Fruit fly (Drosophila melanogaster) whole organism, embryonic: ENCODE measurements around the gene eIF2Balpha.

Source experiments
- CG10147 ChIP-seq: fragments of 200-800 bp; sonication (Bioruptor generic); optimal IDR thresholded peaks from 2 replicates; lab custom pipeline; 2019; ENCODE audit warnings: missing biosample characterization, mild to moderate bottlenecking, missing genetic modification characterization, moderate library complexity
- CG11085 ChIP-seq: fragments of 200-800 bp; sonication (Bioruptor generic); IDR thresholded peaks from 2 replicates; pipeline ENCODE4 v1.3.6; 2022; ENCODE audit warnings: missing biosample characterization, missing genetic modification characterization
- CG12299 ChIP-seq: fragments of 200-800 bp; sonication (Bioruptor generic); optimal IDR thresholded peaks from 2 replicates; lab custom pipeline; 2018; ENCODE audit warnings: missing biosample characterization, mild to moderate bottlenecking, missing genetic modification characterization
- CG15269 ChIP-seq: fragments of 200-800 bp; sonication (Bioruptor generic); optimal IDR thresholded peaks from 2 replicates; lab custom pipeline; 2018; ENCODE audit warnings: missing biosample characterization, mild to moderate bottlenecking, missing genetic modification characterization, moderate library complexity
- CG16813 ChIP-seq: fragments of 200-800 bp; sonication (Bioruptor generic); IDR thresholded peaks from 3 replicates; pipeline ENCODE4 v1.3.6; 2022; ENCODE audit warnings: missing biosample characterization, missing genetic modification characterization; ENCODE audit not compliant: partially characterized antibody
- CG17359 ChIP-seq: fragments of 200-800 bp; sonication (Bioruptor generic); optimal IDR thresholded peaks from 3 replicates; lab custom pipeline; 2018; ENCODE audit warnings: missing biosample characterization, mild to moderate bottlenecking, missing genetic modification characterization, moderate library complexity
- CG1792 ChIP-seq: fragments of 200-800 bp; sonication (Bioruptor generic); optimal IDR thresholded peaks from 2 replicates; lab custom pipeline; 2016; ENCODE audit warnings: missing biosample characterization, missing genetic modification characterization
- CG18599 ChIP-seq: fragments of 200-800 bp; sonication (Bioruptor generic); optimal IDR thresholded peaks from 3 replicates; lab custom pipeline; 2017; ENCODE audit warnings: missing biosample characterization, missing genetic modification characterization, mild to moderate bottlenecking, moderate library complexity, missing genetic modification reagents
- CG31224 ChIP-seq: fragments of 200-800 bp; sonication (Bioruptor generic); IDR thresholded peaks from 2 replicates; pipeline ENCODE4 v1.3.6; 2022; ENCODE audit warnings: missing biosample characterization, missing genetic modification characterization
- CG3281 ChIP-seq: fragments of 200-800 bp; sonication (Bioruptor generic); optimal IDR thresholded peaks from 3 replicates; lab custom pipeline; 2017; ENCODE audit warnings: missing biosample characterization, mild to moderate bottlenecking, missing genetic modification characterization
- CG34376 ChIP-seq: fragments of 200-800 bp; sonication (Bioruptor generic); optimal IDR thresholded peaks from 2 replicates; lab custom pipeline; 2018; ENCODE audit warnings: missing biosample characterization, mild to moderate bottlenecking, missing genetic modification characterization
- CG5953 ChIP-seq: fragments of 200-800 bp; sonication (Bioruptor generic); IDR thresholded peaks from 2 replicates; pipeline ENCODE4 v1.3.6; 2022; ENCODE audit warnings: missing biosample characterization, missing genetic modification characterization
- CG6683 ChIP-seq: fragments of 200-800 bp; sonication (Bioruptor generic); optimal IDR thresholded peaks from 2 replicates; lab custom pipeline; 2017; ENCODE audit warnings: missing biosample characterization, mild to moderate bottlenecking, missing genetic modification characterization, missing genetic modification reagents
- CG6689 ChIP-seq: fragments of 200-800 bp; sonication (Bioruptor generic); IDR thresholded peaks from 2 replicates; pipeline ENCODE4 v1.3.6; 2022; ENCODE audit warnings: missing biosample characterization, missing genetic modification characterization
- CG7556 ChIP-seq: fragments of 200-800 bp; sonication (Bioruptor generic); optimal IDR thresholded peaks from 2 replicates; lab custom pipeline; 2017; ENCODE audit warnings: missing biosample characterization, mild to moderate bottlenecking, missing genetic modification characterization
- CG7786 ChIP-seq: fragments of 200-800 bp; sonication (Bioruptor generic); optimal IDR thresholded peaks from 2 replicates; lab custom pipeline; 2016; ENCODE audit warnings: missing biosample characterization, missing genetic modification characterization
- CG8290 ChIP-seq, 3 experiments: fragments of 200-800 bp; sonication (Bioruptor generic); optimal IDR thresholded peaks; 2 replicates each; lab custom pipeline; 2016 to 2019; ENCODE audit warnings: missing biosample characterization in 3 of 3, missing genetic modification characterization in 3 of 3, mild to moderate bottlenecking in 2 of 3, moderate library complexity in 1 of 3
- CG8924 ChIP-seq: fragments of 200-800 bp; optimal IDR thresholded peaks from 3 replicates; lab custom pipeline; 2019; ENCODE audit warnings: missing biosample characterization, mild to moderate bottlenecking, missing genetic modification characterization, moderate library complexity
- HHEX ChIP-seq: fragments of 200-800 bp; sonication (Bioruptor generic); optimal IDR thresholded peaks from 3 replicates; lab custom pipeline; 2017; ENCODE audit warnings: missing biosample characterization, mild to moderate bottlenecking, missing genetic modification characterization, missing genetic modification reagents
- HLH3B ChIP-seq: fragments of 200-800 bp; sonication (Bioruptor generic); IDR thresholded peaks from 2 replicates; pipeline ENCODE4 v1.3.6; 2022; ENCODE audit warnings: missing biosample characterization, missing genetic modification characterization
- Hand ChIP-seq: fragments of 200-800 bp; sonication (Bioruptor generic); optimal IDR thresholded peaks from 2 replicates; lab custom pipeline; 2017; ENCODE audit warnings: mild to moderate bottlenecking, missing biosample characterization, missing genetic modification reagents, missing genetic modification characterization
- Hmr ChIP-seq: fragments of 200-800 bp; sonication (Bioruptor generic); optimal IDR thresholded peaks from 3 replicates; lab custom pipeline; 2017; ENCODE audit warnings: mild to moderate bottlenecking, missing biosample characterization, missing genetic modification reagents, missing genetic modification characterization
- Hr51 ChIP-seq, 2 experiments: fragments of 200-800 bp; sonication (Bioruptor generic); optimal IDR thresholded peaks; 2 replicates in 1 of 2; 3 replicates in 1 of 2; lab custom pipeline; 2016 to 2018; ENCODE audit warnings: missing biosample characterization in 2 of 2, missing genetic modification characterization in 2 of 2, mild to moderate bottlenecking in 1 of 2, moderate library complexity in 1 of 2
- Hsf ChIP-seq: fragments of 200-800 bp; sonication (Bioruptor generic); optimal IDR thresholded peaks from 3 replicates; lab custom pipeline; 2016; ENCODE audit warnings: missing biosample characterization, missing genetic modification characterization
- Med ChIP-seq: fragments of 200-800 bp; sonication (Bioruptor generic); peaks from one replicate; lab custom pipeline; 2016; ENCODE audit warnings: missing biosample characterization, missing genetic modification characterization, mild to moderate bottlenecking, inconsistent platforms, moderate library complexity
- Meics ChIP-seq: fragments of 200-800 bp; sonication (Bioruptor generic); optimal IDR thresholded peaks from 2 replicates; lab custom pipeline; 2017; ENCODE audit warnings: missing biosample characterization, mild to moderate bottlenecking, missing genetic modification characterization
- Rx ChIP-seq: fragments of 200-800 bp; sonication (Bioruptor generic); IDR thresholded peaks from 2 replicates; pipeline ENCODE4 v1.3.6; 2022; ENCODE audit warnings: missing biosample characterization, missing genetic modification characterization
- Spps ChIP-seq: fragments of 200-800 bp; sonication (Bioruptor generic); optimal IDR thresholded peaks from 2 replicates; lab custom pipeline; 2018; ENCODE audit warnings: missing biosample characterization, mild to moderate bottlenecking, missing genetic modification characterization
- Stat92E ChIP-seq, 3 experiments: fragments of >200 bp in 2 of 3; fragments of 200-800 bp in 1 of 3; sonication (Bioruptor generic) in 1 of 3; optimal IDR thresholded peaks; 2 replicates each; lab custom pipeline; 2017 to 2019; ENCODE audit warnings: missing biosample characterization in 3 of 3, missing genetic modification characterization in 3 of 3, mild to moderate bottlenecking in 1 of 3, moderate library complexity in 1 of 3
- Xbp1 ChIP-seq: fragments of 200-800 bp; sonication (Bioruptor generic); optimal IDR thresholded peaks from 3 replicates; lab custom pipeline; 2016; ENCODE audit warnings: missing biosample characterization, mild to moderate bottlenecking, missing genetic modification characterization
- ara ChIP-seq: fragments of 200-800 bp; sonication (Bioruptor generic); IDR thresholded peaks from 2 replicates; pipeline ENCODE4 v1.3.6; 2022; ENCODE audit warnings: missing biosample characterization, missing genetic modification characterization
- bigmax ChIP-seq: fragments of 200-800 bp; sonication (Bioruptor generic); optimal IDR thresholded peaks from 2 replicates; lab custom pipeline; 2018; ENCODE audit warnings: missing biosample characterization, mild to moderate bottlenecking, missing genetic modification characterization
- cg ChIP-seq: fragments of 200-800 bp; sonication (Bioruptor generic); optimal IDR thresholded peaks from 3 replicates; lab custom pipeline; 2019; ENCODE audit warnings: missing biosample characterization, mild to moderate bottlenecking, missing genetic modification characterization, moderate library complexity
- chm ChIP-seq: fragments of 200-800 bp; sonication (Bioruptor generic); IDR thresholded peaks from 2 replicates; pipeline ENCODE4 v1.3.6; 2022; ENCODE audit warnings: missing biosample characterization, missing genetic modification characterization
- danr ChIP-seq: fragments of 200-800 bp; sonication (Bioruptor generic); IDR thresholded peaks from 2 replicates; pipeline ENCODE4 v1.3.6; 2022; ENCODE audit warnings: missing biosample characterization, missing genetic modification characterization
- dpn ChIP-seq, 2 experiments: fragments of 200-800 bp; sonication (Bioruptor generic); optimal IDR thresholded peaks; 3 replicates each; lab custom pipeline; 2016; ENCODE audit warnings: missing biosample characterization in 2 of 2, missing genetic modification characterization in 2 of 2
- fd64A ChIP-seq: fragments of 200-800 bp; sonication (Bioruptor generic); optimal IDR thresholded peaks from 3 replicates; lab custom pipeline; 2018; ENCODE audit warnings: missing biosample characterization, mild to moderate bottlenecking, missing genetic modification characterization
- gem ChIP-seq: fragments of 200-800 bp; sonication (Bioruptor generic); optimal IDR thresholded peaks from 2 replicates; lab custom pipeline; 2019; ENCODE audit warnings: missing biosample characterization, mild to moderate bottlenecking, missing genetic modification characterization, moderate library complexity
- grau ChIP-seq: fragments of 200-800 bp; optimal IDR thresholded peaks from 3 replicates; lab custom pipeline; 2019; ENCODE audit warnings: missing biosample characterization, mild to moderate bottlenecking, missing genetic modification characterization, moderate library complexity
- hkb ChIP-seq, 2 experiments: fragments of 200-800 bp in 1 of 2; fragments of >200 bp in 1 of 2; sonication (Bioruptor generic) in 1 of 2; IDR thresholded peaks in 1 of 2; optimal IDR thresholded peaks in 1 of 2; 2 replicates each; pipeline versions ENCODE4 v1.3.6 to Lab custom; 2017 to 2022; ENCODE audit warnings: missing biosample characterization in 1 of 2, missing genetic modification characterization in 1 of 2
- lilli ChIP-seq: fragments of 200-800 bp; sonication (Bioruptor generic); optimal IDR thresholded peaks from 3 replicates; lab custom pipeline; 2016; ENCODE audit warnings: missing biosample characterization, missing genetic modification characterization
- lmd ChIP-seq: fragments of 200-800 bp; sonication (Bioruptor generic); IDR thresholded peaks from 2 replicates; pipeline ENCODE4 v1.3.6; 2022; ENCODE audit warnings: missing biosample characterization, missing genetic modification characterization
- row ChIP-seq: fragments of 200-800 bp; sonication (Bioruptor generic); IDR thresholded peaks from 3 replicates; pipeline ENCODE4 v1.3.6; 2022; ENCODE audit warnings: missing biosample characterization, missing genetic modification characterization
- shn ChIP-seq: fragments of 200-800 bp; sonication (Bioruptor generic); optimal IDR thresholded peaks from 3 replicates; lab custom pipeline; 2016; ENCODE audit warnings: missing biosample characterization, missing genetic modification characterization
- slbo ChIP-seq: fragments of 200-800 bp; sonication (Bioruptor generic); IDR thresholded peaks from 2 replicates; pipeline ENCODE4 v1.3.6; 2022; ENCODE audit warnings: missing biosample characterization, missing genetic modification characterization
- tgo ChIP-seq: fragments of 200-800 bp; sonication (Bioruptor generic); IDR thresholded peaks from 3 replicates; pipeline ENCODE4 v1.3.6; 2022; ENCODE audit warnings: missing biosample characterization, missing genetic modification characterization
- unpg ChIP-seq: fragments of 200-800 bp; sonication (Bioruptor generic); optimal IDR thresholded peaks from 3 replicates; lab custom pipeline; 2018; ENCODE audit warnings: missing biosample characterization, mild to moderate bottlenecking, missing genetic modification characterization, moderate library complexity
- vvl ChIP-seq: fragments of 200-800 bp; sonication (Bioruptor generic); IDR thresholded peaks from 2 replicates; pipeline ENCODE4 v1.3.6; 2022; ENCODE audit warnings: missing biosample characterization, missing genetic modification characterization

The eIF2Balpha gene

DNA sequence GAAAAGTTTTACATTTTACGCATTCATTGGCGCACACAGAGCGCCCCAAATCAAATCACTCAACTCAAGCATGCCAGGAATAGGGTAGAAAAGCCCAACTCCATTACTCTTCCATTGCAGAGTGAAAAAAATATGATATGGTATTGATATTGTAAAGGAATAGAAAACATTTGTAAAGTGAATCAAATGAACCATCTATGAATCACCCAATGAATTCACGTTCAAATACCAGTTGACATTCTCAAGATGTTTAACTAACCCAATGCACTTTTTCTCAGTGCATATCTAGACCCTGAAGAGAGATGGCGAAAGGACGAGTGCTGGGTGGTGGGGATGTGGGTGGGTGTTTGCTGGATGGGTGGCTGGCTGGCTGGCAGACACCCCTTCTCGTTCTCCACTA is 42.9 kb upstream of the eIF2Balpha start (continued):
- TF ChIP-seq Hmr (GFP tag; lab: Kevin White, UChicago) (peak; percentile 53), vvl (GFP tag; lab: Robert Waterston, UW) (peak; percentile 47; the same call in 1 of the 2 replicates), shn (no peak), Hr51 (GFP tag; optimal IDR thresholded peaks at IDR 0.05; lab: Kevin White, UChicago) (peak in 1 of 2 experiments; percentile 48), CG11085 (GFP tag; lab: Robert Waterston, UW) (no peak), Spps (tag; lab: Kevin White, UChicago) (no peak), fd64A (no peak), lmd (GFP tag; lab: Robert Waterston, UW) (peak; percentile 53), cg (GFP tag; lab: Kevin White, UChicago) (no peak), unpg (GFP tag; lab: Kevin White, UChicago) (peak; percentile 13), ara (GFP tag; lab: Robert Waterston, UW) (peak; percentile 22; the same call in 1 of the 2 replicates), bigmax (GFP tag; lab: Kevin White, UChicago) (no peak), Xbp1 (peak; percentile 6), Stat92E (GFP tag; optimal IDR thresholded peaks at IDR 0.05; lab: Kevin White, UChicago) (no peak), gem (tag; lab: Kevin White, UChicago) (peak; percentile 46), CG15269 (tag; lab: Kevin White, UChicago) (peak; percentile 36), CG17359 (peak; percentile 59), CG1792 (GFP tag; lab: Kevin White, UChicago) (no peak), grau (peak; percentile 45), CG34376 (no peak), CG7786 (peak; percentile 8), CG8924 (tag; lab: Kevin White, UChicago) (peak; percentile 33), Rx (GFP tag; lab: Robert Waterston, UW) (peak; percentile 23; the same call in 1 of the 2 replicates), CG6683 (GFP tag; lab: Kevin White, UChicago) (no peak), Hand (peak; percentile 43), dpn (GFP tag; optimal IDR thresholded peaks at IDR 0.05; lab: Kevin White, UChicago) (peak in 1 of 2 experiments; percentile 22), chm (GFP tag; lab: Robert Waterston, UW) (no peak), CG7556 (peak; percentile 34), CG18599 (peak; percentile 83), row (peak; percentile 56; the same call in 2 of the 3 replicates), CG6689 (GFP tag; lab: Robert Waterston, UW) (0 out of 2 replicates have a peak, but pooled peaks have one; percentile 13), lilli (GFP tag; lab: Kevin White, UChicago) (peak; percentile 21), HHEX (GFP tag; lab: Kevin White, UChicago) (peak; percentile 41), CG12299 (tag; lab: Kevin White, UChicago) (no peak), CG16813 (GFP tag; lab: Robert Waterston, UW) (no peak), Hsf (GFP tag; lab: Kevin White, UChicago) (peak; percentile 4), HLH3B (GFP tag; lab: Robert Waterston, UW) (peak; percentile 50; the same call in 1 of the 2 replicates), CG8290 (GFP tag; optimal IDR thresholded peaks at IDR 0.05; lab: Kevin White, UChicago) (no peak), CG8290 (tag; optimal IDR thresholded peaks at IDR 0.05; lab: Kevin White, UChicago) (peak in 1 of 2 experiments; percentile 62), CG5953 (no peak), Med (GFP tag; lab: Kevin White, UChicago) (peak; percentile 85), Meics (GFP tag; lab: Kevin White, UChicago) (peak; percentile 51), CG31224 (GFP tag; lab: Robert Waterston, UW) (no peak), danr (GFP tag; lab: Robert Waterston, UW) (0 out of 2 replicates have a peak, but pooled peaks have one; percentile 27), CG10147 (GFP tag; lab: Kevin White, UChicago) (peak; percentile 38), hkb (optimal IDR thresholded peaks at IDR 0.05; lab: Kevin White, UChicago) (no peak), hkb (GFP tag; IDR thresholded peaks at IDR 0.05; lab: Robert Waterston, UW) (peak; percentile 59), CG3281 (GFP tag; lab: Kevin White, UChicago) (peak; percentile 36), tgo (peak; percentile 45; the same call in 1 of the 3 replicates), slbo (GFP tag; lab: Robert Waterston, UW) (peak; percentile 59; the same call in 1 of the 2 replicates)
